Fruit fly (Drosophila melanogaster): Measurements from ENCODE around the gene Paris.
A peak's percentile ranks its signal among the peaks of the same experiment; 100 is the strongest.

Gene Paris

DNA sequence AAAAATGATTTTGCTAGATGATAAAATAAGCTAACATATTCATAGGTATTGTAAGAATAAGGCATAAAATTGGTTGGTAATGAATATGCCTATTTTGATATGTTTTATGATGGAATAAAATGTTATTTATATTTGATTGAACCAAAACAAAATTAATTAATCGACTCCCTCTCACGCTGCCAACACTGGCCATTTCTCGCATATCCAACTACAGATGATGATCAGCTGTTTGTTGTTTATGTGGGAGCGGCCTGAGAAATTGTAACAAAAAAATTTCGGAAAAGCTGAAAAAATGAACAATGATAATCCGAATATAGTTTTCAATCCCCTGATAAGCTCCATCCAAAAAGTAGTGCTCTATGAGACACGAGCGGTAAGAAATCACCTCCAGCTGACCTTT, 1.5 kb downstream of the Paris start, which contains the start of gene FIG4:
Gene FIG4 (plus strand): TSS at position 229 of the 400 bp plus-strand sequence.
- TF ChIP-seq cic (GFP tag; optimal IDR thresholded peaks at IDR 0.05), result no peak
- TF ChIP-seq kay (GFP tag; ENCODE audit: borderline replicate concordance), result no peak
- TF ChIP-seq CG1620 (GFP tag; optimal IDR thresholded peaks at IDR 0.05), result no peak
- peak; percentile 59 for TF ChIP-seq bab1 (GFP tag; optimal IDR thresholded peaks at IDR 0.05)

DNA sequence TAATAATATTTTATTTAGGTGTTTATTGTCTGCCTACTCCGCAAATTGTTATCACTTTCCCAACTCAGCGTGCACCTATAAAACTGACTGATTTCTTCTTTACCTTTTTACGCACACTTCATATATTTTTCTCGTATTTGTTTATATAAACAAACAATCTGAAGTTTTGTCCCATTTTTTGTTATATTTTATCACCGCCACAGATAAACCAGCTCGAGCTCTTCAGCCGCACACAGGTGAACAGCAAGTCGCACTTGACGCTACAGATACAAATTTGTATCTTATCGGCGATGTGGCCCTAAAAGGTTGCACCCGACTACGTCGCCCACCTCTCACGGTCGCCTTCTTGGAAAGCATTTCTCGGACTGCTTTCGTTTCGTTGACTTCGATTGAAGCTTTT, 12.0 kb downstream of the Paris start:
- TF ChIP-seq CG12768 (GFP tag; optimal IDR thresholded peaks at IDR 0.05), result peak; percentile 8
- TF ChIP-seq pad (GFP tag; optimal IDR thresholded peaks at IDR 0.05), result no peak
- TF ChIP-seq CG11617 (GFP tag; optimal IDR thresholded peaks at IDR 0.05), result peak; percentile 7
- peak; percentile 21 for TF ChIP-seq cic (GFP tag; optimal IDR thresholded peaks at IDR 0.05)
- TF ChIP-seq kay (GFP tag; ENCODE audit: borderline replicate concordance), result no peak

DNA sequence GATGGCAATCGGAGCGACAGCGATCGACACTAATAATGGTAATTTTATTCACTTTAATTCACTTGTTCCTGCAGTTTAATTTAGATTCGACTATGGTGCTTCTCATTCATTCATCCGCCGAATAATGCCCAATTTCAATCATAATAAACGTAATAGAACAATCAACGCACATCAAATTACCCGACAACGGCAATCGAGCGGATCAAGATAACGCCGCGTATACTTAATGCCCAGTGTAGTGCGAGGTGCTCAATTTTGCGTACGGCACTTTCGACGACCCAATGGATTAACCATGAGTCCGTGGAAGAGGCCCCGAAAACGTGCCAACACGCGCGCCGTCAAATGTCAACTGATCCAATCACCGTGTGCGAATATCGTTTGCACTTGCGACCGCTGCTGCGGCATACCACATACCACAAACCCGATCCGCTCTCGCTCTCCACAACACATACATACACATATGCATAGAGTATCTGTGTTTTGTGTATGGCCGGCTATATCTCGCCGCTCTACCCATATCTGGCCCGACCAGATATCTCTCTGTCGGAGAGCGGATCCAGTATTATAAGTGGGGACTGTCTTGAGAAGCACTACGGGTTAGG, 13.4 kb downstream of the Paris start, which contains the start of gene ine:
Gene ine (minus strand): TSS at position 351 of the 602 bp plus-strand sequence.
- no peak for TF ChIP-seq CG12768 (GFP tag; optimal IDR thresholded peaks at IDR 0.05)
- TF ChIP-seq CG33017 (tag; optimal IDR thresholded peaks at IDR 0.05), result no peak
- TF ChIP-seq ovo (GFP tag; optimal IDR thresholded peaks at IDR 0.05), result no peak
- peak; percentile 1 for TF ChIP-seq Mnt (GFP tag; optimal IDR thresholded peaks at IDR 0.05)
- no peak for TF ChIP-seq toe (GFP tag; optimal IDR thresholded peaks at IDR 0.05)
- no peak for TF ChIP-seq bab1 (GFP tag; optimal IDR thresholded peaks at IDR 0.05)

DNA sequence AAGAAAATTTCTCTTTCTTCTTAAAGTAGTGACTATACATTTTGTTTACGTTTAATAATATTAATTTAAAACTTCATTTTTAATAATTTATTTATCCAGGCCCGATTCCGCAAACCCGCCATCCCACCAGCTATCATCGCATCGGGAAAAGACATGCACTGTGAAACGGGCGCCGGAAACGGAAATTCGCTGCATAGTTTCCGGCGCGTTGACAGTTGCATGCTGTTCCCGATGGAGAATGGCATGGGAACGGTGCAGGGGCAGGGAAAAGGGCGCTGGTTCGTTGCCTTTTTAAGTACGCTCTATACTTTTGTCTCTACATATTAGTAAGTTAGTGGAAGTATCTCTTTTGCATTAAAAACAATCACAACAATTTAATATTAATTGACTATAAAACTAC, 14.6 kb downstream of the Paris start:
- no peak for TF ChIP-seq pad (GFP tag; optimal IDR thresholded peaks at IDR 0.05)
- TF ChIP-seq Mnt (GFP tag; optimal IDR thresholded peaks at IDR 0.05), result no peak
- TF ChIP-seq CG7045 (GFP tag; optimal IDR thresholded peaks at IDR 0.05), result no peak
- TF ChIP-seq Crg-1 (GFP tag; optimal IDR thresholded peaks at IDR 0.05), result no peak
- no peak for TF ChIP-seq bab1 (GFP tag; optimal IDR thresholded peaks at IDR 0.05)
- TF ChIP-seq Clk (GFP tag; optimal IDR thresholded peaks at IDR 0.05), result no peak
- no peak for TF ChIP-seq CG33017 (tag; optimal IDR thresholded peaks at IDR 0.05)
- TF ChIP-seq CG12768 (GFP tag; optimal IDR thresholded peaks at IDR 0.05), result no peak
- no peak for TF ChIP-seq CG11617 (GFP tag; optimal IDR thresholded peaks at IDR 0.05)
